Fruit fly (Drosophila melanogaster) S2 (cell line): ENCODE data around the gene CG16959.

Source experiments
- CG8478 ChIP-seq: fragments of >200 bp; optimal IDR thresholded peaks from 2 replicates; lab custom pipeline; 2018
- CTCF ChIP-seq, 2 experiments: fragments of >200 bp; optimal IDR thresholded peaks; 2 replicates each; lab custom pipeline; 2018

The CG16959 gene

dm6 chr3L:15113257-15113656 is 11.9 kb downstream of the CG16959 start, which contains the start of gene CG13458:
TSS of gene CG13458 (plus strand) at chr3L:15113557.
- TF ChIP-seq CG8478 (lab: Kevin White, UChicago) (no peak), CTCF (optimal IDR thresholded peaks at IDR 0.05; lab: Kevin White, UChicago) (no peak)

- TF ChIP-seq CTCF (optimal IDR thresholded peaks at IDR 0.05; lab: Kevin White, UChicago), result no peak
- no peak for TF ChIP-seq CG8478 (lab: Kevin White, UChicago)
These were observed 16.2 kb downstream of the CG16959 start for dm6 chr3L:15108948-15109347.

- TF ChIP-seq CTCF (optimal IDR thresholded peaks at IDR 0.05; lab: Kevin White, UChicago), result no peak
- TF ChIP-seq CG8478 (lab: Kevin White, UChicago), result no peak
These were observed 16.6 kb downstream of the CG16959 start for dm6 chr3L:15108524-15108923.

- TF ChIP-seq CTCF (optimal IDR thresholded peaks at IDR 0.05; lab: Kevin White, UChicago), result no peak
- TF ChIP-seq CG8478 (lab: Kevin White, UChicago), result no peak
These were observed 17.2 kb downstream of the CG16959 start for dm6 chr3L:15107776-15108379.

dm6 chr3L:15107158-15107775 is 17.9 kb downstream of the CG16959 start:
- TF ChIP-seq CG8478 (lab: Kevin White, UChicago) (no peak), CTCF (optimal IDR thresholded peaks at IDR 0.05; lab: Kevin White, UChicago) (no peak)

dm6 chr3L:15105566-15106207 is 19.4 kb downstream of the CG16959 start, which contains the start of gene CG45071:
TSS of gene CG45071 (plus strand) at chr3L:15105882.
- TF ChIP-seq CG8478 (lab: Kevin White, UChicago), result no peak
- TF ChIP-seq CTCF (optimal IDR thresholded peaks at IDR 0.05; lab: Kevin White, UChicago), result no peak

dm6 chr3L:15104849-15105555 is 20.1 kb downstream of the CG16959 start:
- no peak for TF ChIP-seq CG8478 (lab: Kevin White, UChicago)
- no peak for TF ChIP-seq CTCF (optimal IDR thresholded peaks at IDR 0.05; lab: Kevin White, UChicago)

dm6 chr3L:15103988-15104848 is 20.9 kb downstream of the CG16959 start:
- no peak for TF ChIP-seq CTCF (optimal IDR thresholded peaks at IDR 0.05; lab: Kevin White, UChicago)
- TF ChIP-seq CG8478 (lab: Kevin White, UChicago), result no peak

- TF ChIP-seq CG8478 (lab: Kevin White, UChicago) (no peak), CTCF (optimal IDR thresholded peaks at IDR 0.05; lab: Kevin White, UChicago) (no peak)
These were observed 22.3 kb downstream of the CG16959 start for dm6 chr3L:15102669-15103309.

- TF ChIP-seq CG8478 (lab: Kevin White, UChicago) (no peak), CTCF (optimal IDR thresholded peaks at IDR 0.05; lab: Kevin White, UChicago) (no peak)
These were observed 23.3 kb downstream of the CG16959 start for dm6 chr3L:15101639-15102413.

- TF ChIP-seq CG8478 (lab: Kevin White, UChicago), result no peak
- TF ChIP-seq CTCF (optimal IDR thresholded peaks at IDR 0.05; lab: Kevin White, UChicago), result no peak
These were observed 24.1 kb downstream of the CG16959 start for dm6 chr3L:15100983-15101382.

dm6 chr3L:15099541-15099940 is 25.6 kb downstream of the CG16959 start:
- no peak for TF ChIP-seq CG8478 (lab: Kevin White, UChicago)
- TF ChIP-seq CTCF (optimal IDR thresholded peaks at IDR 0.05; lab: Kevin White, UChicago), result no peak
